Worm (Caenorhabditis elegans): Measurements from ENCODE around the gene nspb-2.
A peak's percentile ranks its signal among the peaks of the same experiment; 100 is the strongest.

Gene nspb-2

DNA sequence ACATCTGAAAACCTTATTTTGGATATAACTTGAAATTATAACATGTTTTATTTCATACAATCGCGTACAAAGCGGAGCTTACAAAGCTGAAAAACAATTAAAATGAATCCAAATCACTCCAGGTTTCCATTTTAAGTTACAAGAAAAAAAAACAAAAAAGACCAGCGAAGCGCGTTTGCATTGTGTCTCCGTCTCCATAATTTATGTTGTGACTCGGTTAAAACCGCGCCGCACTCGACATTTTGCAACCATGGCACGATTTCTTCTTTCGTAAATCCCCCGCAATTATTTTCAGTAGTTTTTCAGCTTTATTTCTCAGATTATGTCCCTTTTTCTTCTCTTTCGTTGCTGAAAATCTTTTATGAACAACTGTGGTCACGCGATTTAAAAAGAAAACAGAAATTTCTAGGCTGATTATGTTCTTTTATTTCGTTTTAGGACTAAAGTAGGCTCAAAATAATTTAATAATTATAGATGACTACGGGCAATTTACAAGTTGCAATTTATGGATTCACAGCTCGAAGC is 6.0 kb upstream of the nspb-2 start, which contains the start of the genes F38A5.2 and dnj-11 (continued):
- TF ChIP-seq daf-16 (GFP tag; optimal IDR thresholded peaks at IDR 0.05) (no peak), daf-16 (tag; optimal IDR thresholded peaks at IDR 0.05) (peak; percentile 23), lsy-2 (tag; optimal IDR thresholded peaks at IDR 0.05) (peak in 1 of 2 experiments; percentile 89), duxl-1 (tag; optimal IDR thresholded peaks at IDR 0.05; ENCODE audit: poor library complexity) (peak; percentile 26), madf-9 (GFP tag; conservative IDR thresholded peaks at IDR 0.05) (no peak), pha-4 (GFP tag; IDR thresholded peaks at IDR 0.05) (no peak), pha-4 (tag; optimal IDR thresholded peaks at IDR 0.05) (peak; percentile 80), nhr-6 (tag; optimal IDR thresholded peaks at IDR 0.05) (peak; percentile 82), mxl-2 (GFP tag; conservative IDR thresholded peaks at IDR 0.05) (no peak), mes-2 (tag; optimal IDR thresholded peaks at IDR 0.05; ENCODE audit: poor library complexity, severe bottlenecking) (peak; percentile 89), ceh-20 (GFP tag; IDR thresholded peaks at IDR 0.05) (peak; percentile 31; the same call in 1 of the 2 replicates), nhr-11 (tag; optimal IDR thresholded peaks at IDR 0.05) (peak; percentile 50), snpc-1.2 (GFP tag; IDR thresholded peaks at IDR 0.05) (peak; percentile 66), hlh-11 (tag; optimal IDR thresholded peaks at IDR 0.05) (peak; percentile 58), hlh-30 (tag; optimal IDR thresholded peaks at IDR 0.05; ENCODE audit: insufficient read depth) (peak; percentile 70), rbr-2 (tag; optimal IDR thresholded peaks at IDR 0.05) (peak; percentile 60), lin-38 (GFP tag; IDR thresholded peaks at IDR 0.05) (peak; percentile 97), dmd-9 (GFP tag; IDR thresholded peaks at IDR 0.05) (no peak), unc-62 (GFP tag; optimal IDR thresholded peaks at IDR 0.05 in 1 of 2) (peak in 1 of 2 experiments; percentile 89), unc-62 (tag; optimal IDR thresholded peaks at IDR 0.05) (no peak)

DNA sequence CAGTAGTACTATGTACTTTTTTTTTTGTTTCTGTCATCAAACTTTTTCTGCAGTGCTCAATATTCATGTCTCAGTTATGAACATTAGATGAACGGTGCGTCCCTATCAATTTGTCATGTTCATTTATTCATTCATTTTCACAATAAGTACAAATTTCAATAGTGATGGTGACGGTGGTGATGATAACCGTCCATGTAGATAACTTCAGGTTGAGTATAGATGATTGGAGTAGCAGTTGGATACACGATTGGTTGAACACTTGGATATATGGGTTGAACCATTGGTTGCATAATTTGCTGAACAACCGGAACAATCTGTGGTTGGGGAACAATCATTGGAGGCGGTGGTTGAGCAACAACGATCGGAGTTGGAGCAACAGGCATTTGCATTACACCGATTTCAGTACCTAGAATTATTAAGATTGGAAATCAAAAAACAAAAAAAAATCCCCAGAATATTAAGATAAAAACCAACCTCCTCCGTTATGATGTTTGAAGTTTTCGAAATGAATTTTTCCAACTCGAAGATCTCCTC is 3.3 kb upstream of the nspb-2 start:
- TF ChIP-seq duxl-1 (tag; optimal IDR thresholded peaks at IDR 0.05; ENCODE audit: poor library complexity) = no peak
- no peak for TF ChIP-seq vab-7 (GFP tag; IDR thresholded peaks at IDR 0.05)
- no peak for TF ChIP-seq rbr-2 (tag; optimal IDR thresholded peaks at IDR 0.05)
- no peak for TF ChIP-seq daf-16 (GFP tag; optimal IDR thresholded peaks at IDR 0.05)
- TF ChIP-seq daf-16 (tag; optimal IDR thresholded peaks at IDR 0.05) = no peak
- no peak for TF ChIP-seq egl-27 (tag; optimal IDR thresholded peaks at IDR 0.05)
- TF ChIP-seq T20F7.1 (GFP tag; optimal IDR thresholded peaks at IDR 0.05) = no peak
- TF ChIP-seq nhr-77 (tag; optimal IDR thresholded peaks at IDR 0.05) = no peak
- TF ChIP-seq lim-7 (GFP tag; IDR thresholded peaks at IDR 0.05) = no peak
- no peak for TF ChIP-seq hmg-1.1 (GFP tag; IDR thresholded peaks at IDR 0.05)
- no peak for TF ChIP-seq ceh-32 (tag; optimal IDR thresholded peaks at IDR 0.05; ENCODE audit: poor library complexity)
- TF ChIP-seq snpc-1.2 (GFP tag; IDR thresholded peaks at IDR 0.05) = peak; percentile 51; the same call in 1 of the 2 replicates
- no peak for TF ChIP-seq unc-130 (GFP tag; optimal IDR thresholded peaks at IDR 0.05)
- TF ChIP-seq Y5F2A.4 (GFP tag; optimal IDR thresholded peaks at IDR 0.05) = no peak
- TF ChIP-seq unc-62 (GFP tag; optimal IDR thresholded peaks at IDR 0.05 in 1 of 2) = no peak
- no peak for TF ChIP-seq unc-62 (tag; optimal IDR thresholded peaks at IDR 0.05)
- no peak for TF ChIP-seq aha-1 (tag)
- TF ChIP-seq nhr-237 (tag; optimal IDR thresholded peaks at IDR 0.05) = no peak
- 0 out of 2 replicates have a peak, but pooled peaks have one; percentile 14 for TF ChIP-seq lin-38 (GFP tag; IDR thresholded peaks at IDR 0.05)

DNA sequence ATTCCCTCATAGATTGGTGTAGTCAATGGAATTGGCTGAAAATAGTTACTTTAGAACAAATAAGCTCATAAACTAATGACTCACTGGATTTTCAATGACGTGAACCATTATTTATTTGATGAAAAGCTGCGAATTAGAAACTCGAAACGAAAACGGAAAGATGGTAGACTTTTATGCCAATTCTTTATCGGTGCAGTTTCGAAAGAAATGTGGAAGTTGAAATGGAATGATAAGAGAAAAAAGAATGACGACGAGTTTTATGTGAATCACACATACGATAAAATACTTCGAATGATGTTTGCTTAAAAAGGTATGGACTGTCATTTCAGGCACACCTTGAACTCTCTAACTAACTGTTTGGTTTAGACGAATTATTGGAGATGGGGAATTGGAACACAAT is 1.5 kb upstream of the nspb-2 start, which contains the start of the genes lec-11 and irld-7:
TSS of gene lec-11 (minus strand) at position 126 of the 400 bp plus-strand sequence.
TSS of gene irld-7 (plus strand) at position 332 of the 400 bp plus-strand sequence.
- TF ChIP-seq Y5F2A.4 (GFP tag; optimal IDR thresholded peaks at IDR 0.05) = no peak
- no peak for TF ChIP-seq F49E8.2 (tag; optimal IDR thresholded peaks at IDR 0.05; ENCODE audit: borderline replicate concordance)
- TF ChIP-seq dmd-6 (GFP tag; IDR thresholded peaks at IDR 0.05) = peak; percentile 73
- no peak for TF ChIP-seq daf-16 (GFP tag; optimal IDR thresholded peaks at IDR 0.05)
- TF ChIP-seq daf-16 (tag; optimal IDR thresholded peaks at IDR 0.05) = peak; percentile 33
- no peak for TF ChIP-seq set-16 (GFP tag; IDR thresholded peaks at IDR 0.05)
- TF ChIP-seq nhr-10 (tag; optimal IDR thresholded peaks at IDR 0.05) = no peak
- TF ChIP-seq jun-1 (tag; optimal IDR thresholded peaks at IDR 0.05) = no peak
- no peak for TF ChIP-seq daf-19 (GFP tag; conservative IDR thresholded peaks at IDR 0.05)
- TF ChIP-seq nhr-28 (tag; optimal IDR thresholded peaks at IDR 0.05) = peak; percentile 50
- TF ChIP-seq php-3 (GFP tag; IDR thresholded peaks at IDR 0.05) = peak; percentile 65
- no peak for TF ChIP-seq lin-13 (GFP tag; optimal IDR thresholded peaks at IDR 0.05)
- peak; percentile 80 for TF ChIP-seq pqm-1 (tag; optimal IDR thresholded peaks at IDR 0.05)
- TF ChIP-seq R02D3.7 (tag; optimal IDR thresholded peaks at IDR 0.05) = no peak
- no peak for TF ChIP-seq vab-7 (GFP tag; IDR thresholded peaks at IDR 0.05)
- TF ChIP-seq hif-1 (tag; optimal IDR thresholded peaks at IDR 0.05) = no peak
